Fruit fly (Drosophila melanogaster) whole organism, embryonic: ENCODE data around the gene ghi.

Experiments used
- Antp ChIP-seq: fragments of 200-800 bp; sonication (Bioruptor generic); optimal IDR thresholded peaks from 3 replicates; lab custom pipeline; 2016; ENCODE audit warnings: missing biosample characterization, missing genetic modification characterization
- B-H1 ChIP-seq: fragments of 200-800 bp; sonication (Bioruptor generic); IDR thresholded peaks from 3 replicates; pipeline ENCODE4 v1.3.6; 2022; ENCODE audit warnings: missing biosample characterization, missing genetic modification characterization
- CG10267 ChIP-seq: fragments of 200-800 bp; sonication (Bioruptor generic); optimal IDR thresholded peaks from 2 replicates; lab custom pipeline; 2018; ENCODE audit warnings: missing biosample characterization, mild to moderate bottlenecking, missing genetic modification characterization, moderate library complexity
- CG10565 ChIP-seq: fragments of 200-800 bp; sonication (Bioruptor generic); optimal IDR thresholded peaks from 3 replicates; lab custom pipeline; 2016; ENCODE audit warnings: missing biosample characterization, mild to moderate bottlenecking, missing genetic modification characterization
- CG10654 ChIP-seq: fragments of 200-800 bp; sonication (Bioruptor generic); optimal IDR thresholded peaks from 2 replicates; lab custom pipeline; 2016; ENCODE audit warnings: missing biosample characterization, missing genetic modification characterization
- CG11456 ChIP-seq: fragments of 200-800 bp; sonication (Bioruptor generic); IDR thresholded peaks from 3 replicates; pipeline ENCODE4 v1.3.6; 2022; ENCODE audit warnings: missing biosample characterization, missing genetic modification characterization
- CG11560 ChIP-seq: fragments of 200-800 bp; sonication (Bioruptor generic); IDR thresholded peaks from 3 replicates; pipeline ENCODE4 v1.3.6; 2022; ENCODE audit warnings: missing biosample characterization, missing genetic modification characterization
- CG11695 ChIP-seq: fragments of 200-800 bp; sonication (Bioruptor generic); IDR thresholded peaks from 3 replicates; pipeline ENCODE4 v1.3.6; 2022; ENCODE audit warnings: missing biosample characterization, missing genetic modification characterization
- CG11723 ChIP-seq: fragments of 200-800 bp; sonication (Bioruptor generic); optimal IDR thresholded peaks from 2 replicates; lab custom pipeline; 2017; ENCODE audit warnings: missing biosample characterization, mild to moderate bottlenecking, missing genetic modification characterization
- CG17361 ChIP-seq: fragments of 200-800 bp; sonication (Bioruptor generic); IDR thresholded peaks from 3 replicates; pipeline ENCODE4 v1.3.6; 2022; ENCODE audit warnings: missing biosample characterization, missing genetic modification characterization
- CG18599 ChIP-seq: fragments of 200-800 bp; sonication (Bioruptor generic); optimal IDR thresholded peaks from 3 replicates; lab custom pipeline; 2017; ENCODE audit warnings: missing biosample characterization, missing genetic modification characterization, mild to moderate bottlenecking, moderate library complexity, missing genetic modification reagents
- CG2202 ChIP-seq: fragments of 200-800 bp; sonication (Bioruptor generic); optimal IDR thresholded peaks from 2 replicates; lab custom pipeline; 2018; ENCODE audit warnings: missing biosample characterization, mild to moderate bottlenecking, missing genetic modification characterization
- CG34376 ChIP-seq: fragments of 200-800 bp; sonication (Bioruptor generic); optimal IDR thresholded peaks from 2 replicates; lab custom pipeline; 2018; ENCODE audit warnings: missing biosample characterization, mild to moderate bottlenecking, missing genetic modification characterization
- CG9215 ChIP-seq: fragments of 200-800 bp; sonication (Bioruptor generic); IDR thresholded peaks from 2 replicates; pipeline ENCODE4 v1.3.6; 2022; ENCODE audit warnings: missing biosample characterization, missing genetic modification characterization
- Chrac-16 ChIP-seq: fragments of 200-800 bp; sonication (Bioruptor generic); optimal IDR thresholded peaks from 3 replicates; lab custom pipeline; 2016; ENCODE audit warnings: missing biosample characterization, missing genetic modification characterization
- Dbx ChIP-seq: fragments of 200-800 bp; sonication (Bioruptor generic); IDR thresholded peaks from 3 replicates; pipeline ENCODE4 v1.3.6; 2022; ENCODE audit warnings: missing biosample characterization, missing genetic modification characterization
- Dref ChIP-seq: fragments of 200-800 bp; sonication (Bioruptor generic); IDR thresholded peaks from 2 replicates; pipeline ENCODE4 v1.3.6; 2022; ENCODE audit warnings: missing biosample characterization, missing genetic modification characterization
- Ets97D ChIP-seq: fragments of 200-800 bp; sonication (Bioruptor generic); optimal IDR thresholded peaks from 3 replicates; lab custom pipeline; 2016; ENCODE audit warnings: missing biosample characterization, missing genetic modification characterization
- Fer3 ChIP-seq: fragments of 200-800 bp; sonication (Bioruptor generic); optimal IDR thresholded peaks from 2 replicates; lab custom pipeline; 2018; ENCODE audit warnings: missing biosample characterization, mild to moderate bottlenecking, missing genetic modification characterization, moderate library complexity
- GATAe ChIP-seq: fragments of 200-800 bp; sonication (Bioruptor generic); conservative IDR thresholded peaks from 2 replicates; pipeline ENCODE4 v1.3.6; 2022; ENCODE audit warnings: missing biosample characterization, missing genetic modification characterization
- HLH3B ChIP-seq: fragments of 200-800 bp; sonication (Bioruptor generic); IDR thresholded peaks from 2 replicates; pipeline ENCODE4 v1.3.6; 2022; ENCODE audit warnings: missing biosample characterization, missing genetic modification characterization
- HLH4C ChIP-seq: fragments of 200-800 bp; sonication (Bioruptor generic); IDR thresholded peaks from 3 replicates; pipeline ENCODE4 v1.3.6; 2022; ENCODE audit warnings: missing biosample characterization, missing genetic modification characterization; ENCODE audit not compliant: partially characterized antibody
- HLHmδ ChIP-seq: fragments of 200-800 bp; sonication (Bioruptor generic); optimal IDR thresholded peaks from 2 replicates; lab custom pipeline; 2018; ENCODE audit warnings: missing biosample characterization, mild to moderate bottlenecking, missing genetic modification characterization, moderate library complexity
- HmgD ChIP-seq: fragments of 200-800 bp; sonication (Bioruptor generic); optimal IDR thresholded peaks from 3 replicates; lab custom pipeline; 2016; ENCODE audit warnings: missing biosample characterization, missing genetic modification characterization
- Hr39 ChIP-seq: fragments of >200 bp; optimal IDR thresholded peaks from 2 replicates; lab custom pipeline; 2017
- Med ChIP-seq: fragments of 200-800 bp; sonication (Bioruptor generic); peaks from one replicate; lab custom pipeline; 2016; ENCODE audit warnings: missing biosample characterization, missing genetic modification characterization, mild to moderate bottlenecking, inconsistent platforms, moderate library complexity
- Mes4 ChIP-seq: fragments of 200-800 bp; sonication (Bioruptor generic); optimal IDR thresholded peaks from 2 replicates; lab custom pipeline; 2016; ENCODE audit warnings: missing biosample characterization, missing genetic modification characterization
- NC2β ChIP-seq: fragments of 200-800 bp; sonication (Bioruptor generic); optimal IDR thresholded peaks from 2 replicates; lab custom pipeline; 2016; ENCODE audit warnings: missing biosample characterization, missing genetic modification characterization
- Neu2 ChIP-seq: fragments of 200-800 bp; sonication (Bioruptor generic); optimal IDR thresholded peaks from 3 replicates; lab custom pipeline; 2016; ENCODE audit warnings: missing biosample characterization, missing genetic modification characterization, borderline replicate concordance
- Opbp ChIP-seq: fragments of 200-800 bp; sonication (Bioruptor generic); IDR thresholded peaks from 3 replicates; pipeline ENCODE4 v1.3.6; 2022; ENCODE audit warnings: missing biosample characterization, missing genetic modification characterization; ENCODE audit not compliant: partially characterized antibody
- Ptx1 ChIP-seq: fragments of 200-800 bp; sonication (Bioruptor generic); IDR thresholded peaks from 2 replicates; pipeline ENCODE4 v1.3.6; 2022; ENCODE audit warnings: missing biosample characterization, missing genetic modification characterization
- Rx ChIP-seq: fragments of 200-800 bp; sonication (Bioruptor generic); IDR thresholded peaks from 2 replicates; pipeline ENCODE4 v1.3.6; 2022; ENCODE audit warnings: missing biosample characterization, missing genetic modification characterization
- amos ChIP-seq: fragments of 200-800 bp; sonication (Bioruptor generic); IDR thresholded peaks from 2 replicates; pipeline ENCODE4 v1.3.6; 2022; ENCODE audit warnings: missing biosample characterization, missing genetic modification characterization; ENCODE audit not compliant: partially characterized antibody
- ara ChIP-seq: fragments of 200-800 bp; sonication (Bioruptor generic); IDR thresholded peaks from 2 replicates; pipeline ENCODE4 v1.3.6; 2022; ENCODE audit warnings: missing biosample characterization, missing genetic modification characterization
- btn ChIP-seq: fragments of 200-800 bp; sonication (Bioruptor generic); optimal IDR thresholded peaks from 2 replicates; lab custom pipeline; 2016; ENCODE audit warnings: missing biosample characterization, missing genetic modification characterization
- cato ChIP-seq: fragments of 200-800 bp; sonication (Bioruptor generic); optimal IDR thresholded peaks from 2 replicates; lab custom pipeline; 2016; ENCODE audit warnings: missing biosample characterization, missing genetic modification characterization, borderline replicate concordance
- gcm ChIP-seq: fragments of 200-800 bp; sonication (Bioruptor generic); optimal IDR thresholded peaks from 2 replicates; lab custom pipeline; 2019; ENCODE audit warnings: missing biosample characterization, mild to moderate bottlenecking, missing genetic modification characterization, moderate library complexity
- nerfin-2 ChIP-seq: fragments of 200-800 bp; sonication (Bioruptor generic); IDR thresholded peaks from 2 replicates; pipeline ENCODE4 v1.3.6; 2022; ENCODE audit warnings: missing biosample characterization, missing genetic modification characterization; ENCODE audit not compliant: partially characterized antibody
- nmo ChIP-seq: fragments of 200-800 bp; sonication (Bioruptor generic); optimal IDR thresholded peaks from 2 replicates; lab custom pipeline; 2018; ENCODE audit warnings: missing biosample characterization, mild to moderate bottlenecking, missing genetic modification characterization, moderate library complexity
- otp ChIP-seq: fragments of 200-800 bp; sonication (Bioruptor generic); IDR thresholded peaks from 3 replicates; pipeline ENCODE4, ENCODE4 v1.3.6; 2022; ENCODE audit warnings: missing biosample characterization, missing genetic modification characterization
- prd ChIP-seq, 3 experiments: fragments of >200 bp in 2 of 3; fragments of 200-800 bp in 1 of 3; sonication (Bioruptor generic) in 1 of 3; optimal IDR thresholded peaks in 2 of 3; IDR thresholded peaks in 1 of 3; 2 replicates in 2 of 3; 3 replicates in 1 of 3; pipeline versions ENCODE4 v1.3.6 to Lab custom; 2017 to 2022; ENCODE audit warnings: missing biosample characterization in 1 of 3, missing genetic modification characterization in 1 of 3
- pros ChIP-seq: fragments of 200-800 bp; sonication (Bioruptor generic); optimal IDR thresholded peaks from 3 replicates; lab custom pipeline; 2019; ENCODE audit warnings: missing biosample characterization, mild to moderate bottlenecking, missing genetic modification characterization, moderate library complexity
- repo ChIP-seq: fragments of 200-800 bp; sonication (Bioruptor generic); optimal IDR thresholded peaks from 2 replicates; lab custom pipeline; 2016; ENCODE audit warnings: missing biosample characterization, missing genetic modification characterization
- ssp ChIP-seq: fragments of 200-800 bp; sonication (Bioruptor generic); IDR thresholded peaks from 2 replicates; pipeline ENCODE4 v1.3.6; 2022; ENCODE audit warnings: missing biosample characterization, missing genetic modification characterization
- tx ChIP-seq: fragments of 200-800 bp; sonication (Bioruptor generic); optimal IDR thresholded peaks from 2 replicates; lab custom pipeline; 2016; ENCODE audit warnings: missing biosample characterization, missing genetic modification characterization
- vvl ChIP-seq: fragments of 200-800 bp; sonication (Bioruptor generic); IDR thresholded peaks from 2 replicates; pipeline ENCODE4 v1.3.6; 2022; ENCODE audit warnings: missing biosample characterization, missing genetic modification characterization
- zen ChIP-seq: fragments of 200-800 bp; sonication (Bioruptor generic); optimal IDR thresholded peaks from 3 replicates; lab custom pipeline; 2018; ENCODE audit warnings: missing biosample characterization, mild to moderate bottlenecking, missing genetic modification characterization, moderate library complexity

Gene ghi

dm6 chr3L:9410754-9411423 lies 40.8 kb upstream of the ghi start, which contains the start of the genes CG4022 and Cpsf5 (continued):
- TF ChIP-seq NC2β (GFP tag; lab: Kevin White, UChicago) (peak; percentile 44), CG34376 (peak; percentile 23), CG11560 (tag; lab: Robert Waterston, UW) (0 out of 3 replicates have a peak, but pooled peaks have one; percentile 20), nmo (GFP tag; lab: Kevin White, UChicago) (peak; percentile 91), CG17361 (GFP tag; lab: Robert Waterston, UW) (peak; percentile 82), CG2202 (tag; lab: Kevin White, UChicago) (peak; percentile 69), CG18599 (GFP tag; lab: Kevin White, UChicago) (peak; percentile 88), CG10267 (peak; percentile 81), tx (GFP tag; lab: Kevin White, UChicago) (peak; percentile 40), HmgD (GFP tag; lab: Kevin White, UChicago) (no peak), HLH4C (GFP tag; lab: Robert Waterston, UW) (peak; percentile 41; the same call in 1 of the 3 replicates), Neu2 (GFP tag; lab: Kevin White, UChicago) (no peak), B-H1 (GFP tag; lab: Robert Waterston, UW) (peak; percentile 63; the same call in 2 of the 3 replicates), CG11456 (GFP tag; lab: Robert Waterston, UW) (peak; percentile 78; the same call in 2 of the 3 replicates), Rx (GFP tag; lab: Robert Waterston, UW) (peak; percentile 38; the same call in 1 of the 2 replicates), pros (GFP tag; lab: Kevin White, UChicago) (no peak), amos (GFP tag; lab: Robert Waterston, UW) (peak; percentile 48; the same call in 1 of the 2 replicates)

dm6 chr3L:9417288-9417687 lies 34.4 kb upstream of the ghi start, which contains the start of gene CG3982:
TSS of gene CG3982 (minus strand) at chr3L:9417388.
- no peak for TF ChIP-seq repo
- TF ChIP-seq CG9215: no peak
- no peak for TF ChIP-seq Med (GFP tag; lab: Kevin White, UChicago)
- no peak for TF ChIP-seq CG10654 (GFP tag; lab: Kevin White, UChicago)
- no peak for TF ChIP-seq Ets97D
- no peak for TF ChIP-seq nerfin-2 (GFP tag; lab: Robert Waterston, UW)
- no peak for TF ChIP-seq CG11723
- no peak for TF ChIP-seq Opbp
- TF ChIP-seq Antp (GFP tag; lab: Kevin White, UChicago): no peak
- no peak for TF ChIP-seq zen (tag; lab: Kevin White, UChicago)
- no peak for TF ChIP-seq Dbx
- TF ChIP-seq otp (GFP tag; lab: Robert Waterston, UW): no peak
- TF ChIP-seq Hr39 (lab: Kevin White, UChicago): no peak
- TF ChIP-seq, all 482 proteins: peak for 0

- TF ChIP-seq HLHmδ (no peak), Fer3 (tag; lab: Kevin White, UChicago) (no peak), ssp (GFP tag; lab: Robert Waterston, UW) (no peak), ara (GFP tag; lab: Robert Waterston, UW) (no peak), vvl (GFP tag; lab: Robert Waterston, UW) (peak; percentile 46; the same call in 1 of the 2 replicates), Mes4 (GFP tag; lab: Kevin White, UChicago) (no peak), GATAe (GFP tag; lab: Robert Waterston, UW) (no peak), gcm (GFP tag; lab: Kevin White, UChicago) (no peak), Chrac-16 (GFP tag; lab: Kevin White, UChicago) (no peak), CG10565 (GFP tag; lab: Kevin White, UChicago) (no peak), tx (GFP tag; lab: Kevin White, UChicago) (no peak), HLH3B (0 out of 2 replicates have a peak, but pooled peaks have one; percentile 6), Opbp (no peak), cato (GFP tag; lab: Kevin White, UChicago) (no peak), Dref (GFP tag; lab: Robert Waterston, UW) (no peak), Ptx1 (GFP tag; lab: Robert Waterston, UW) (0 out of 2 replicates have a peak, but pooled peaks have one; percentile 20), prd (optimal IDR thresholded peaks at IDR 0.05; lab: Kevin White, UChicago) (no peak), prd (GFP tag; IDR thresholded peaks at IDR 0.05; lab: Robert Waterston, UW) (peak; percentile 33; the same call in 1 of the 3 replicates), btn (GFP tag; lab: Kevin White, UChicago) (no peak), CG11695 (GFP tag; lab: Robert Waterston, UW) (peak; percentile 40; the same call in 1 of the 3 replicates)
Observed at dm6 chr3L:9419328-9419727, 32.3 kb upstream of the ghi start.
